Worm (Caenorhabditis elegans): ENCODE measurements around the gene nmur-1.
A peak's percentile ranks its signal among the peaks of the same experiment; 100 is the strongest.

nmur-1 gene

ce11 chrX:8939389-8939788 is 41.4 kb upstream of the nmur-1 start (continued):
- TF ChIP-seq unc-39 (tag; optimal IDR thresholded peaks at IDR 0.05) (no peak), T20F7.1 (GFP tag; optimal IDR thresholded peaks at IDR 0.05) (no peak), snpc-1.2 (GFP tag; IDR thresholded peaks at IDR 0.05) (peak; percentile 67), ztf-11 (tag; optimal IDR thresholded peaks at IDR 0.05) (no peak), lin-1 (GFP tag; IDR thresholded peaks at IDR 0.05) (peak; percentile 58; the same call in 1 of the 2 replicates), F10B5.3 (tag; optimal IDR thresholded peaks at IDR 0.05) (peak; percentile 24), mdt-29 (GFP tag; IDR thresholded peaks at IDR 0.05) (peak; percentile 41; the same call in 1 of the 2 replicates), saeg-2 (GFP tag; IDR thresholded peaks at IDR 0.05) (no peak), dmd-9 (GFP tag; IDR thresholded peaks at IDR 0.05) (no peak), nhr-6 (tag; optimal IDR thresholded peaks at IDR 0.05) (no peak), unc-130 (GFP tag; optimal IDR thresholded peaks at IDR 0.05) (no peak), pqm-1 (tag; optimal IDR thresholded peaks at IDR 0.05) (no peak), ces-1 (GFP tag; optimal IDR thresholded peaks at IDR 0.05) (no peak), ama-1 (optimal IDR thresholded peaks at IDR 0.05) (no peak), zip-11 (GFP tag; IDR thresholded peaks at IDR 0.05) (no peak), nhr-77 (tag; optimal IDR thresholded peaks at IDR 0.05) (no peak), nhr-41 (GFP tag; IDR thresholded peaks at IDR 0.05) (0 out of 2 replicates have a peak, but pooled peaks have one; percentile 35), daf-19 (GFP tag; conservative IDR thresholded peaks at IDR 0.05) (no peak), arid-1 (GFP tag; conservative IDR thresholded peaks at IDR 0.05) (peak; percentile 56; the same call in 1 of the 2 replicates), fkh-10 (GFP tag; optimal IDR thresholded peaks at IDR 0.05) (no peak), vab-7 (GFP tag; IDR thresholded peaks at IDR 0.05) (peak; percentile 58; the same call in 1 of the 2 replicates), R02D3.7 (tag; optimal IDR thresholded peaks at IDR 0.05) (no peak), mxl-3 (GFP tag; optimal IDR thresholded peaks at IDR 0.05) (no peak), lin-29 (GFP tag; IDR thresholded peaks at IDR 0.05) (no peak), mep-1 (tag; optimal IDR thresholded peaks at IDR 0.05) (no peak), Y105C5A.15 (GFP tag; IDR thresholded peaks at IDR 0.05) (no peak), T26A8.4 (GFP tag; IDR thresholded peaks at IDR 0.05) (0 out of 2 replicates have a peak, but pooled peaks have one; percentile 28), lin-38 (GFP tag; IDR thresholded peaks at IDR 0.05) (peak; percentile 63), dve-1 (tag; optimal IDR thresholded peaks at IDR 0.05; ENCODE audit: insufficient read depth) (no peak), hlh-30 (tag; optimal IDR thresholded peaks at IDR 0.05; ENCODE audit: insufficient read depth) (no peak), ztf-7 (tag; optimal IDR thresholded peaks at IDR 0.05) (no peak), hmg-1.1 (GFP tag; IDR thresholded peaks at IDR 0.05) (no peak), daf-8 (GFP tag; IDR thresholded peaks at IDR 0.05) (0 out of 2 replicates have a peak, but pooled peaks have one; percentile 49), nhr-102 (tag; optimal IDR thresholded peaks at IDR 0.05) (peak; percentile 66), ZK546.5 (tag; optimal IDR thresholded peaks at IDR 0.05) (no peak), cey-2 (tag; optimal IDR thresholded peaks at IDR 0.05; ENCODE audit: borderline replicate concordance, insufficient read depth) (no peak), skn-1 (tag; optimal IDR thresholded peaks at IDR 0.05) (no peak), mdl-1 (tag; optimal IDR thresholded peaks at IDR 0.05) (no peak), madf-9 (GFP tag; conservative IDR thresholded peaks at IDR 0.05) (no peak), hlh-11 (tag; optimal IDR thresholded peaks at IDR 0.05) (no peak), Y48G9A.11 (GFP tag; IDR thresholded peaks at IDR 0.05) (no peak; the same call in 1 of the 2 replicates), duxl-1 (tag; optimal IDR thresholded peaks at IDR 0.05; ENCODE audit: poor library complexity) (peak; percentile 2), attf-4 (tag; optimal IDR thresholded peaks at IDR 0.05) (no peak), ceh-62 (tag; optimal IDR thresholded peaks at IDR 0.05) (no peak), F26F4.8 (GFP tag; conservative IDR thresholded peaks at IDR 0.05) (0 out of 2 replicates have a peak, but pooled peaks have one; percentile 46), spr-3 (GFP tag; optimal IDR thresholded peaks at IDR 0.05) (no peak), lin-39 (tag; optimal IDR thresholded peaks at IDR 0.05) (no peak), hif-1 (tag; optimal IDR thresholded peaks at IDR 0.05) (no peak), nhr-42 (GFP tag; IDR thresholded peaks at IDR 0.05) (no peak), php-3 (GFP tag; IDR thresholded peaks at IDR 0.05) (0 out of 2 replicates have a peak, but pooled peaks have one; percentile 19), rbr-2 (tag; optimal IDR thresholded peaks at IDR 0.05) (no peak)
